Fruit fly (Drosophila melanogaster) whole organism, wandering third instar larva: Measurements from ENCODE around the gene CG8132.

Experiments used
- Abd-B ChIP-seq: fragments of >200 bp; optimal IDR thresholded peaks from 2 replicates; lab custom pipeline; 2017; ENCODE audit warnings: missing biosample characterization, missing genetic modification characterization
- CG32264 ChIP-seq: fragments of 200-800 bp; sonication (Bioruptor generic); optimal IDR thresholded peaks from 2 replicates; lab custom pipeline; 2016; ENCODE audit warnings: missing biosample characterization, missing genetic modification characterization
- CG9705 ChIP-seq: fragments of 200-800 bp; sonication (Bioruptor generic); optimal IDR thresholded peaks from 2 replicates; lab custom pipeline; 2018; ENCODE audit warnings: missing biosample characterization, mild to moderate bottlenecking, missing genetic modification characterization
- Dfd ChIP-seq: fragments of >200 bp; optimal IDR thresholded peaks from 2 replicates; lab custom pipeline; 2017; ENCODE audit warnings: missing biosample characterization, missing genetic modification characterization
- Dif ChIP-seq: fragments of 200-275, 200-300 bp; sonication (Bioruptor generic); optimal IDR thresholded peaks from 2 replicates; lab custom pipeline; 2018; ENCODE audit warnings: missing biosample characterization, missing genetic modification characterization; ENCODE audit not compliant: partially characterized antibody
- HLH106 ChIP-seq: fragments of 200-800 bp; optimal IDR thresholded peaks from 3 replicates; lab custom pipeline; 2019; ENCODE audit warnings: missing biosample characterization, mild to moderate bottlenecking, missing genetic modification characterization, moderate library complexity
- Hnf4 ChIP-seq: fragments of 200-800 bp; sonication (Bioruptor generic); optimal IDR thresholded peaks from 2 replicates; lab custom pipeline; 2016; ENCODE audit warnings: missing biosample characterization, mild to moderate bottlenecking, missing genetic modification characterization
- Hr78 ChIP-seq: fragments of >200 bp; optimal IDR thresholded peaks from 2 replicates; lab custom pipeline; 2017; ENCODE audit warnings: missing biosample characterization, missing genetic modification characterization
- Jra ChIP-seq: sonication (Bioruptor generic); optimal IDR thresholded peaks from 2 replicates; lab custom pipeline; 2016; ENCODE audit warnings: missing biosample characterization, missing genetic modification characterization
- Mio ChIP-seq: sonication (Bioruptor generic); optimal IDR thresholded peaks from 2 replicates; lab custom pipeline; 2016; ENCODE audit warnings: missing biosample characterization, missing genetic modification characterization
- Myc ChIP-seq: fragments of >200 bp; optimal IDR thresholded peaks from 2 replicates; lab custom pipeline; 2017
- N ChIP-seq: fragments of >200 bp; optimal IDR thresholded peaks from 2 replicates; lab custom pipeline; 2018; ENCODE audit warnings: missing biosample characterization, missing external identifiers, missing genetic modification characterization
- OdsH ChIP-seq: fragments of 200-800 bp; sonication (Bioruptor generic); optimal IDR thresholded peaks from 2 replicates; lab custom pipeline; 2016; ENCODE audit warnings: missing biosample characterization, mild to moderate bottlenecking, missing genetic modification characterization
- Rel ChIP-seq, 2 experiments: fragments of 200-800 bp; sonication (Bioruptor generic) in 1 of 2; optimal IDR thresholded peaks; 2 replicates in 1 of 2; 3 replicates in 1 of 2; lab custom pipeline; 2016 to 2019; ENCODE audit warnings: mild to moderate bottlenecking in 2 of 2, missing biosample characterization in 2 of 2, missing genetic modification characterization in 2 of 2, moderate library complexity in 1 of 2
- Sp1 ChIP-seq: fragments of 200-800 bp; sonication (Bioruptor generic); optimal IDR thresholded peaks from 3 replicates; lab custom pipeline; 2019; ENCODE audit warnings: missing biosample characterization, mild to moderate bottlenecking, missing genetic modification characterization, moderate library complexity
- Vsx2 ChIP-seq: fragments of 200-300, 225-300 bp; sonication (Bioruptor generic); optimal IDR thresholded peaks from 2 replicates; lab custom pipeline; 2018; ENCODE audit warnings: missing biosample characterization, missing genetic modification characterization; ENCODE audit not compliant: partially characterized antibody
- br ChIP-seq: fragments of 200-800 bp; sonication (Bioruptor generic); optimal IDR thresholded peaks from 2 replicates; lab custom pipeline; 2016; ENCODE audit warnings: missing biosample characterization, missing genetic modification characterization
- brk ChIP-seq: fragments of 200-800 bp; sonication (Bioruptor generic); optimal IDR thresholded peaks from 2 replicates; lab custom pipeline; 2016; ENCODE audit warnings: missing biosample characterization, mild to moderate bottlenecking, missing genetic modification characterization
- dl ChIP-seq, 2 experiments: fragments of 175-275, 200-275 bp in 1 of 2; fragments of 200-275 bp in 1 of 2; sonication (Bioruptor generic); optimal IDR thresholded peaks; lab custom pipeline; 2018; ENCODE audit warnings: mild to moderate bottlenecking in 2 of 2, missing biosample characterization in 2 of 2, missing genetic modification characterization in 2 of 2, moderate library complexity in 2 of 2; ENCODE audit not compliant: partially characterized antibody in 2 of 2, insufficient read depth in 1 of 2
- dmrt93B ChIP-seq: fragments of 200-800 bp; sonication (Bioruptor generic); optimal IDR thresholded peaks from 2 replicates; lab custom pipeline; 2018; ENCODE audit warnings: missing biosample characterization, mild to moderate bottlenecking, missing genetic modification characterization
- dsf ChIP-seq: sonication (Bioruptor generic); optimal IDR thresholded peaks from 2 replicates; lab custom pipeline; 2016; ENCODE audit warnings: missing biosample characterization, missing genetic modification characterization, borderline replicate concordance
- ey ChIP-seq: fragments of 200-800 bp; sonication (Bioruptor generic); optimal IDR thresholded peaks from 2 replicates; lab custom pipeline; 2016; ENCODE audit warnings: missing biosample characterization, missing genetic modification characterization
- foxo ChIP-seq, 2 experiments: fragments of 200-800 bp; sonication (Bioruptor generic); optimal IDR thresholded peaks; 2 replicates in 1 of 2; 3 replicates in 1 of 2; lab custom pipeline; 2016 to 2017; ENCODE audit warnings: missing biosample characterization in 2 of 2, missing genetic modification characterization in 2 of 2
- fru ChIP-seq: fragments of 200-800 bp; sonication (Bioruptor generic); optimal IDR thresholded peaks from 3 replicates; lab custom pipeline; 2016; ENCODE audit warnings: missing biosample characterization, mild to moderate bottlenecking, missing genetic modification characterization
- h ChIP-seq: fragments of 200-800 bp; sonication (Bioruptor generic); optimal IDR thresholded peaks from 3 replicates; lab custom pipeline; 2016; ENCODE audit warnings: missing biosample characterization, mild to moderate bottlenecking, missing genetic modification characterization
- jim ChIP-seq: fragments of 175-275, 200-325 bp; sonication (Bioruptor generic); optimal IDR thresholded peaks from 2 replicates; lab custom pipeline; 2016; ENCODE audit warnings: missing biosample characterization, mild to moderate bottlenecking, missing genetic modification characterization
- lola ChIP-seq: fragments of >200 bp; optimal IDR thresholded peaks from 2 replicates; lab custom pipeline; 2017; ENCODE audit warnings: missing biosample characterization, missing genetic modification characterization
- psq ChIP-seq: fragments of 200-800 bp; sonication (Bioruptor generic); optimal IDR thresholded peaks from 3 replicates; lab custom pipeline; 2017; ENCODE audit warnings: missing biosample characterization, mild to moderate bottlenecking, missing genetic modification characterization, moderate library complexity
- rgr ChIP-seq: fragments of 200-800 bp; sonication (Bioruptor generic); optimal IDR thresholded peaks from 3 replicates; lab custom pipeline; 2016; ENCODE audit warnings: missing biosample characterization, mild to moderate bottlenecking, missing genetic modification characterization
- sage ChIP-seq: fragments of 200-800 bp; sonication (Bioruptor generic); optimal IDR thresholded peaks from 2 replicates; lab custom pipeline; 2016; ENCODE audit warnings: missing biosample characterization, mild to moderate bottlenecking, missing genetic modification characterization
- sv ChIP-seq: fragments of 200-800 bp; sonication (Bioruptor generic); optimal IDR thresholded peaks from 3 replicates; lab custom pipeline; 2016; ENCODE audit warnings: missing biosample characterization, missing genetic modification characterization
- tai ChIP-seq: sonication (Bioruptor generic); optimal IDR thresholded peaks from 2 replicates; lab custom pipeline; 2016; ENCODE audit warnings: missing biosample characterization, missing genetic modification characterization
- usp ChIP-seq: fragments of >200 bp; optimal IDR thresholded peaks from 2 replicates; lab custom pipeline; 2017; ENCODE audit warnings: missing biosample characterization, missing genetic modification characterization
- woc ChIP-seq: sonication (Bioruptor generic); optimal IDR thresholded peaks from 2 replicates; lab custom pipeline; 2016; ENCODE audit warnings: missing biosample characterization, mild to moderate bottlenecking, missing genetic modification characterization

CG8132 gene

dm6 chr3R:9433270-9433669, 32.0 kb downstream of the CG8132 start:
- no peak for TF ChIP-seq fru (GFP tag; lab: Kevin White, UChicago)
- TF ChIP-seq CG9705 = no peak
- TF ChIP-seq HLH106 = no peak
- no peak for TF ChIP-seq rgr (GFP tag; lab: Kevin White, UChicago)
- no peak for TF ChIP-seq lola (GFP tag; lab: Kevin White, UChicago)
- no peak for TF ChIP-seq CG32264 (GFP tag; lab: Kevin White, UChicago)
- TF ChIP-seq Hr78 (GFP tag; lab: Kevin White, UChicago) = no peak
- no peak for TF ChIP-seq Hnf4 (GFP tag; lab: Kevin White, UChicago)
- TF ChIP-seq Sp1 (GFP tag; lab: Kevin White, UChicago) = no peak
- TF ChIP-seq tai (GFP tag; lab: Kevin White, UChicago) = no peak
- TF ChIP-seq Myc = no peak
- TF ChIP-seq Jra = no peak
- no peak for TF ChIP-seq Mio (GFP tag; lab: Kevin White, UChicago)
- no peak for TF ChIP-seq usp
- TF ChIP-seq, all 38 proteins: peak for 0

- TF ChIP-seq ey (GFP tag; lab: Kevin White, UChicago) (no peak), Myc (no peak)
Measured at dm6 chr3R:9433774-9434173, 32.5 kb downstream of the CG8132 start.

dm6 chr3R:9434543-9435407, 33.5 kb downstream of the CG8132 start:
- TF ChIP-seq foxo (GFP tag; optimal IDR thresholded peaks at IDR 0.05; lab: Kevin White, UChicago) (peak in 1 of 2 experiments; percentile 58), h (peak; percentile 18), ey (GFP tag; lab: Kevin White, UChicago) (peak; percentile 44), jim (GFP tag; lab: Kevin White, UChicago) (no peak), dsf (GFP tag; lab: Kevin White, UChicago) (no peak), HLH106 (no peak), rgr (GFP tag; lab: Kevin White, UChicago) (peak; percentile 57), OdsH (GFP tag; lab: Kevin White, UChicago) (peak; percentile 54), Hnf4 (GFP tag; lab: Kevin White, UChicago) (peak; percentile 29), Vsx2 (GFP tag; lab: Kevin White, UChicago) (no peak), psq (GFP tag; lab: Kevin White, UChicago) (peak; percentile 33), woc (no peak), Dfd (no peak), Dif (no peak), lola (GFP tag; lab: Kevin White, UChicago) (no peak), Abd-B (GFP tag; lab: Kevin White, UChicago) (no peak), tai (GFP tag; lab: Kevin White, UChicago) (peak; percentile 32), Rel (GFP tag; optimal IDR thresholded peaks at IDR 0.05; lab: Kevin White, UChicago) (no peak), Rel (tag; optimal IDR thresholded peaks at IDR 0.05; lab: Kevin White, UChicago) (no peak), sv (GFP tag; lab: Kevin White, UChicago) (peak; percentile 61), Sp1 (GFP tag; lab: Kevin White, UChicago) (no peak), CG32264 (GFP tag; lab: Kevin White, UChicago) (no peak), Mio (GFP tag; lab: Kevin White, UChicago) (no peak), fru (GFP tag; lab: Kevin White, UChicago) (peak; percentile 36), brk (GFP tag; lab: Kevin White, UChicago) (no peak), dl (GFP tag; optimal IDR thresholded peaks at IDR 0.05; lab: Kevin White, UChicago; ENCODE audit: insufficient read depth in 1 of 2, partially characterized antibody in 2 of 2) (no peak), br (GFP tag; lab: Kevin White, UChicago) (peak; percentile 43), dmrt93B (GFP tag; lab: Kevin White, UChicago) (no peak), sage (no peak), N (GFP tag; lab: Kevin White, UChicago) (no peak)
